Fruit fly (Drosophila melanogaster) whole organism, embryonic: Measurements from ENCODE around the gene AGO2.

Experiments used
- BEAF-32 ChIP-seq: fragments of 200-800 bp; sonication (Bioruptor generic); optimal IDR thresholded peaks from 3 replicates; lab custom pipeline; 2017; ENCODE audit warnings: missing biosample characterization, missing genetic modification characterization, mild to moderate bottlenecking, moderate library complexity, missing genetic modification reagents
- Bgb ChIP-seq: fragments of 200-800 bp; sonication (Bioruptor generic); IDR thresholded peaks from 2 replicates; pipeline ENCODE4 v1.3.6; 2022; ENCODE audit warnings: missing biosample characterization, missing genetic modification characterization; ENCODE audit not compliant: partially characterized antibody
- CG12236 ChIP-seq: fragments of 200-800 bp; sonication (Bioruptor generic); optimal IDR thresholded peaks from 2 replicates; lab custom pipeline; 2016; ENCODE audit warnings: missing biosample characterization, missing genetic modification characterization
- CG13287 ChIP-seq: fragments of 200-800 bp; sonication (Bioruptor generic); IDR thresholded peaks from 2 replicates; pipeline ENCODE4 v1.3.6; 2022; ENCODE audit warnings: missing biosample characterization, missing genetic modification characterization; ENCODE audit not compliant: partially characterized antibody
- CG13296 ChIP-seq: fragments of 200-800 bp; sonication (Bioruptor generic); optimal IDR thresholded peaks from 3 replicates; lab custom pipeline; 2018; ENCODE audit warnings: missing biosample characterization, mild to moderate bottlenecking, missing genetic modification characterization
- CG14014 ChIP-seq: fragments of 200-800 bp; sonication (Bioruptor generic); IDR thresholded peaks from 2 replicates; pipeline ENCODE4 v1.3.6; 2022; ENCODE audit warnings: missing biosample characterization, missing genetic modification characterization
- CG16813 ChIP-seq: fragments of 200-800 bp; sonication (Bioruptor generic); IDR thresholded peaks from 3 replicates; pipeline ENCODE4 v1.3.6; 2022; ENCODE audit warnings: missing biosample characterization, missing genetic modification characterization; ENCODE audit not compliant: partially characterized antibody
- CG1792 ChIP-seq: fragments of 200-800 bp; sonication (Bioruptor generic); optimal IDR thresholded peaks from 2 replicates; lab custom pipeline; 2016; ENCODE audit warnings: missing biosample characterization, missing genetic modification characterization
- CG2116 ChIP-seq: fragments of 200-800 bp; sonication (Bioruptor generic); optimal IDR thresholded peaks from 3 replicates; lab custom pipeline; 2018; ENCODE audit warnings: missing biosample characterization, mild to moderate bottlenecking, missing genetic modification characterization
- CG2199 ChIP-seq: fragments of 200-800 bp; sonication (Bioruptor generic); IDR thresholded peaks from 3 replicates; pipeline ENCODE4 v1.3.6; 2022; ENCODE audit warnings: missing biosample characterization, missing genetic modification characterization
- CG33557 ChIP-seq: fragments of 200-800 bp; sonication (Bioruptor generic); optimal IDR thresholded peaks from 2 replicates; lab custom pipeline; 2019; ENCODE audit warnings: missing biosample characterization, mild to moderate bottlenecking, missing genetic modification characterization, moderate library complexity
- CG34224 ChIP-seq: fragments of 200-800 bp; sonication (Bioruptor generic); IDR thresholded peaks from 3 replicates; pipeline ENCODE4 v1.3.6; 2022; ENCODE audit warnings: missing biosample characterization, missing genetic modification characterization; ENCODE audit not compliant: partially characterized antibody
- CG3995 ChIP-seq: fragments of 200-800 bp; sonication (Bioruptor generic); optimal IDR thresholded peaks from 3 replicates; lab custom pipeline; 2016; ENCODE audit warnings: missing biosample characterization, missing genetic modification characterization
- CG6813 ChIP-seq: fragments of 200-800 bp; sonication (Bioruptor generic); optimal IDR thresholded peaks from 2 replicates; lab custom pipeline; 2017; ENCODE audit warnings: missing biosample characterization, missing genetic modification characterization, mild to moderate bottlenecking, moderate library complexity, missing genetic modification reagents
- CG8290 ChIP-seq, 3 experiments: fragments of 200-800 bp; sonication (Bioruptor generic); optimal IDR thresholded peaks; 2 replicates each; lab custom pipeline; 2016 to 2019; ENCODE audit warnings: missing biosample characterization in 3 of 3, missing genetic modification characterization in 3 of 3, mild to moderate bottlenecking in 2 of 3, moderate library complexity in 1 of 3
- Camta ChIP-seq: fragments of 200-800 bp; sonication (Bioruptor generic); optimal IDR thresholded peaks from 2 replicates; lab custom pipeline; 2016; ENCODE audit warnings: missing biosample characterization, missing genetic modification characterization
- Deaf1 ChIP-seq: fragments of 200-800 bp; optimal IDR thresholded peaks from 3 replicates; lab custom pipeline; 2019; ENCODE audit warnings: missing biosample characterization, mild to moderate bottlenecking, missing genetic modification characterization, moderate library complexity
- Dll ChIP-seq: fragments of 200-800 bp; sonication (Bioruptor generic); IDR thresholded peaks from 4 replicates; pipeline ENCODE4 v1.3.6; 2022; ENCODE audit warnings: missing biosample characterization, missing genetic modification characterization; ENCODE audit not compliant: partially characterized antibody
- Doc3 ChIP-seq: fragments of 200-800 bp; sonication (Bioruptor generic); IDR thresholded peaks from 3 replicates; pipeline ENCODE4 v1.3.6; 2022; ENCODE audit warnings: missing biosample characterization, missing genetic modification characterization; ENCODE audit not compliant: partially characterized antibody
- Dp ChIP-seq: fragments of 200-800 bp; sonication (Bioruptor generic); optimal IDR thresholded peaks from 2 replicates; lab custom pipeline; 2018; ENCODE audit warnings: missing biosample characterization, mild to moderate bottlenecking, missing genetic modification characterization, moderate library complexity
- Hey ChIP-seq: fragments of 200-800 bp; sonication (Bioruptor generic); optimal IDR thresholded peaks from 3 replicates; lab custom pipeline; 2018; ENCODE audit warnings: missing biosample characterization, mild to moderate bottlenecking, missing genetic modification characterization
- HmgZ ChIP-seq: fragments of 200-800 bp; sonication (Bioruptor generic); optimal IDR thresholded peaks from 2 replicates; lab custom pipeline; 2018; ENCODE audit warnings: missing biosample characterization, mild to moderate bottlenecking, missing genetic modification characterization
- MBD-R2 ChIP-seq: fragments of 200-800 bp; sonication (Bioruptor generic); IDR thresholded peaks from 2 replicates; pipeline ENCODE4 v1.3.6; 2022; ENCODE audit warnings: missing biosample characterization, missing genetic modification characterization
- Med ChIP-seq: fragments of 200-800 bp; sonication (Bioruptor generic); peaks from one replicate; lab custom pipeline; 2016; ENCODE audit warnings: missing biosample characterization, missing genetic modification characterization, mild to moderate bottlenecking, inconsistent platforms, moderate library complexity
- Pdp1 ChIP-seq, 2 experiments: fragments of 200-800 bp; sonication (Bioruptor generic); optimal IDR thresholded peaks; 3 replicates each; lab custom pipeline; 2016; ENCODE audit warnings: missing biosample characterization in 2 of 2, missing genetic modification characterization in 2 of 2, mild to moderate bottlenecking in 1 of 2, moderate library complexity in 1 of 2
- Rfx ChIP-seq: fragments of 200-800 bp; sonication (Bioruptor generic); IDR thresholded peaks from 2 replicates; pipeline ENCODE4 v1.3.6; 2022; ENCODE audit warnings: missing biosample characterization, missing genetic modification characterization
- Sry-δ ChIP-seq: fragments of 200-800 bp; sonication (Bioruptor generic); optimal IDR thresholded peaks from 2 replicates; lab custom pipeline; 2016; ENCODE audit warnings: missing biosample characterization, missing genetic modification characterization
- cato ChIP-seq: fragments of 200-800 bp; sonication (Bioruptor generic); optimal IDR thresholded peaks from 2 replicates; lab custom pipeline; 2016; ENCODE audit warnings: missing biosample characterization, missing genetic modification characterization, borderline replicate concordance
- gt ChIP-seq: fragments of 200-800 bp; sonication (Bioruptor generic); IDR thresholded peaks from 2 replicates; pipeline ENCODE4 v1.3.6; 2022; ENCODE audit warnings: missing biosample characterization, missing genetic modification characterization
- lola ChIP-seq, 3 experiments: fragments of >200 bp in 2 of 3; fragments of 200-800 bp in 1 of 3; sonication (Bioruptor generic) in 1 of 3; optimal IDR thresholded peaks; 2 replicates each; lab custom pipeline; 2017 to 2019; ENCODE audit warnings: missing biosample characterization in 3 of 3, missing genetic modification characterization in 3 of 3, mild to moderate bottlenecking in 1 of 3, moderate library complexity in 1 of 3
- pzg ChIP-seq: fragments of 200-800 bp; sonication (Bioruptor generic); optimal IDR thresholded peaks from 3 replicates; lab custom pipeline; 2018; ENCODE audit warnings: missing biosample characterization, mild to moderate bottlenecking, missing genetic modification characterization, moderate library complexity
- sd ChIP-seq: fragments of 200-800 bp; sonication (Bioruptor generic); optimal IDR thresholded peaks from 3 replicates; lab custom pipeline; 2018; ENCODE audit warnings: missing biosample characterization, mild to moderate bottlenecking, missing genetic modification characterization, moderate library complexity
- sens ChIP-seq: fragments of 200-800 bp; sonication (Bioruptor generic); peaks from one replicate; lab custom pipeline; 2016; ENCODE audit warnings: missing biosample characterization, missing genetic modification characterization
- shn ChIP-seq: fragments of 200-800 bp; sonication (Bioruptor generic); optimal IDR thresholded peaks from 3 replicates; lab custom pipeline; 2016; ENCODE audit warnings: missing biosample characterization, missing genetic modification characterization
- unc-4 ChIP-seq: fragments of 200-800 bp; sonication (Bioruptor generic); IDR thresholded peaks from 2 replicates; pipeline ENCODE4 v1.3.6; 2022; ENCODE audit warnings: missing biosample characterization, missing genetic modification characterization; ENCODE audit not compliant: partially characterized antibody

AGO2 gene

dm6 chr3L:15514814-15515495 lies 39.0 kb upstream of the AGO2 start (continued):
- TF ChIP-seq Pdp1 (GFP tag; optimal IDR thresholded peaks at IDR 0.05; lab: Kevin White, UChicago) (peak in 1 of 2 experiments; percentile 43), sd (tag; lab: Kevin White, UChicago) (peak; percentile 17), sens (peak; percentile 37)

dm6 chr3L:15516440-15516839 lies 37.5 kb upstream of the AGO2 start:
- TF ChIP-seq CG34224 (GFP tag; lab: Robert Waterston, UW) (peak; percentile 43; the same call in 2 of the 3 replicates), MBD-R2 (GFP tag; lab: Robert Waterston, UW) (peak; percentile 34; the same call in 1 of the 2 replicates), CG1792 (GFP tag; lab: Kevin White, UChicago) (no peak), CG13287 (peak; percentile 36; the same call in 1 of the 2 replicates), CG33557 (GFP tag; lab: Kevin White, UChicago) (no peak), Bgb (GFP tag; lab: Robert Waterston, UW) (peak; percentile 34), Sry-δ (GFP tag; lab: Kevin White, UChicago) (peak; percentile 38), CG2116 (GFP tag; lab: Kevin White, UChicago) (peak; percentile 55), Rfx (GFP tag; lab: Robert Waterston, UW) (0 out of 2 replicates have a peak, but pooled peaks have one; percentile 25), unc-4 (0 out of 2 replicates have a peak, but pooled peaks have one; percentile 36), HmgZ (tag; lab: Kevin White, UChicago) (peak; percentile 7), CG12236 (GFP tag; lab: Kevin White, UChicago) (no peak), CG2199 (GFP tag; lab: Robert Waterston, UW) (peak; percentile 14; the same call in 1 of the 3 replicates), Dp (GFP tag; lab: Kevin White, UChicago) (peak; percentile 12), Camta (no peak), CG3995 (GFP tag; lab: Kevin White, UChicago) (peak; percentile 30), CG13296 (no peak), Dll (GFP tag; lab: Robert Waterston, UW) (peak; percentile 50; the same call in 1 of the 4 replicates), shn (GFP tag; lab: Kevin White, UChicago) (no peak), Med (GFP tag; lab: Kevin White, UChicago) (peak; percentile 54), Deaf1 (tag; lab: Kevin White, UChicago) (no peak), CG14014 (GFP tag; lab: Robert Waterston, UW) (peak; percentile 27; the same call in 1 of the 2 replicates), lola (GFP tag; optimal IDR thresholded peaks at IDR 0.05; lab: Kevin White, UChicago) (peak in 1 of 3 experiments; percentile 57), CG6813 (no peak), Hey (tag; lab: Kevin White, UChicago) (no peak), gt (no peak), cato (GFP tag; lab: Kevin White, UChicago) (no peak), CG8290 (GFP tag; optimal IDR thresholded peaks at IDR 0.05; lab: Kevin White, UChicago) (no peak), CG8290 (tag; optimal IDR thresholded peaks at IDR 0.05; lab: Kevin White, UChicago) (peak in 1 of 2 experiments; percentile 10), Doc3 (0 out of 3 replicates have a peak, but pooled peaks have one; percentile 36), CG16813 (GFP tag; lab: Robert Waterston, UW) (no peak), BEAF-32 (GFP tag; lab: Kevin White, UChicago) (peak; percentile 66), pzg (GFP tag; lab: Kevin White, UChicago) (peak; percentile 13)
